Worm (Caenorhabditis elegans) whole organism, L4/young adult: ENCODE results near the gene nlp-70.

Experiments used
- W03F9.2 ChIP-seq: fragments of 150-350 bp; optimal IDR thresholded peaks from 2 replicates; lab custom pipeline; 2014; ENCODE audit warnings: missing biosample characterization, missing genetic modification characterization
- dao-5 ChIP-seq: sonication (generic microtip); optimal IDR thresholded peaks from 2 replicates; lab custom pipeline; 2016; ENCODE audit warnings: missing genotype, missing genetic modification characterization, moderate library complexity, missing compliant biosample characterization
- him-1 ChIP-seq: sonication (generic microtip); optimal IDR thresholded peaks from 2 replicates; lab custom pipeline; 2016; ENCODE audit warnings: missing genotype, missing genetic modification reagents, missing genetic modification characterization, missing compliant biosample characterization

ce11 chrV:260334-260733, 12.4 kb downstream of the nlp-70 start:
- TF ChIP-seq him-1 (tag; lab: Kevin White, UChicago) (no peak), dao-5 (tag; lab: Kevin White, UChicago) (no peak), W03F9.2 (tag; lab: Kevin White, UChicago) (no peak)
